Fruit fly (Drosophila melanogaster): Measurements from ENCODE around the gene sqz.
A peak's percentile ranks its signal among the peaks of the same experiment; 100 is the strongest.

The sqz gene

dm6 chr3R:19211778-19212177 lies 47.8 kb downstream of the sqz start, which contains the start of gene cry (continued):
- TF ChIP-seq BEAF-32 (GFP tag; optimal IDR thresholded peaks at IDR 0.05) = no peak
- no peak for TF ChIP-seq CG11696 (GFP tag; IDR thresholded peaks at IDR 0.05)
- no peak for TF ChIP-seq D19B (GFP tag; optimal IDR thresholded peaks at IDR 0.05)
- no peak for TF ChIP-seq abd-A (tag; optimal IDR thresholded peaks at IDR 0.05)
- peak; percentile 26 for TF ChIP-seq CG17802 (tag; optimal IDR thresholded peaks at IDR 0.05)
- TF ChIP-seq onecut (GFP tag; IDR thresholded peaks at IDR 0.05) = no peak
- TF ChIP-seq Doc3 (GFP tag; IDR thresholded peaks at IDR 0.05; ENCODE audit: partially characterized antibody) = no peak
- no peak for TF ChIP-seq ci (GFP tag; IDR thresholded peaks at IDR 0.05)
- no peak for TF ChIP-seq Tbp (GFP tag; optimal IDR thresholded peaks at IDR 0.05)
- no peak for TF ChIP-seq ato (GFP tag; IDR thresholded peaks at IDR 0.05; ENCODE audit: partially characterized antibody)
- TF ChIP-seq CG6813 (GFP tag; optimal IDR thresholded peaks at IDR 0.05) = no peak
- TF ChIP-seq CG12391 (tag; optimal IDR thresholded peaks at IDR 0.05) = peak; percentile 67
- TF ChIP-seq CG18262 (tag; optimal IDR thresholded peaks at IDR 0.05) = peak; percentile 76
- TF ChIP-seq nerfin-1 (tag; optimal IDR thresholded peaks at IDR 0.05) = no peak
- TF ChIP-seq vfl (GFP tag; optimal IDR thresholded peaks at IDR 0.05) = no peak
- TF ChIP-seq Opbp (GFP tag; IDR thresholded peaks at IDR 0.05; ENCODE audit: partially characterized antibody) = no peak
- TF ChIP-seq CG11695 (GFP tag; IDR thresholded peaks at IDR 0.05) = 0 out of 3 replicates have a peak, but pooled peaks have one; percentile 47
- TF ChIP-seq gro (GFP tag; optimal IDR thresholded peaks at IDR 0.05) = no peak
- TF ChIP-seq CG10543 (GFP tag; optimal IDR thresholded peaks at IDR 0.05) = no peak
- TF ChIP-seq Ets65A (GFP tag) = peak; percentile 74
- no peak for TF ChIP-seq z (GFP tag; IDR thresholded peaks at IDR 0.05)
- TF ChIP-seq CG7987 (GFP tag; optimal IDR thresholded peaks at IDR 0.05) = no peak
- TF ChIP-seq dm (GFP tag; optimal IDR thresholded peaks at IDR 0.05) = no peak
- TF ChIP-seq CG2120 (GFP tag; optimal IDR thresholded peaks at IDR 0.05) = no peak
- TF ChIP-seq CG1529 (GFP tag; optimal IDR thresholded peaks at IDR 0.05) = peak; percentile 57
- TF ChIP-seq CG2712 (tag; optimal IDR thresholded peaks at IDR 0.05) = peak; percentile 81
- no peak for TF ChIP-seq maf-S (GFP tag; optimal IDR thresholded peaks at IDR 0.05)
- TF ChIP-seq lmd (GFP tag; IDR thresholded peaks at IDR 0.05) = peak; percentile 65
- no peak for TF ChIP-seq sd (tag; optimal IDR thresholded peaks at IDR 0.05)
- TF ChIP-seq CG8281 (tag; optimal IDR thresholded peaks at IDR 0.05) = peak; percentile 3
- no peak for TF ChIP-seq CG11085 (GFP tag; IDR thresholded peaks at IDR 0.05)
- no peak for TF ChIP-seq CG8924 (tag; optimal IDR thresholded peaks at IDR 0.05)
- TF ChIP-seq B-H2 (GFP tag; optimal IDR thresholded peaks at IDR 0.05) = no peak
- no peak for TF ChIP-seq CG14050 (GFP tag; IDR thresholded peaks at IDR 0.05)
- no peak for TF ChIP-seq CG18011 (GFP tag; optimal IDR thresholded peaks at IDR 0.05)
- TF ChIP-seq Dbx (GFP tag; IDR thresholded peaks at IDR 0.05) = no peak
- peak; percentile 28 for TF ChIP-seq CG18764 (GFP tag; optimal IDR thresholded peaks at IDR 0.05)
- no peak for TF ChIP-seq CG7963 (GFP tag; IDR thresholded peaks at IDR 0.05; ENCODE audit: partially characterized antibody)
- TF ChIP-seq tap (tag; optimal IDR thresholded peaks at IDR 0.05) = peak; percentile 13
- no peak for TF ChIP-seq kni (GFP tag; optimal IDR thresholded peaks at IDR 0.05)
- TF ChIP-seq CG15601 (tag; optimal IDR thresholded peaks at IDR 0.05) = peak; percentile 55
- TF ChIP-seq CG1832 (GFP tag; optimal IDR thresholded peaks at IDR 0.05) = no peak
- no peak for TF ChIP-seq CG16863 (GFP tag; optimal IDR thresholded peaks at IDR 0.05)
- peak; percentile 11 for TF ChIP-seq cg (GFP tag; optimal IDR thresholded peaks at IDR 0.05)
- TF ChIP-seq Hsf (GFP tag; optimal IDR thresholded peaks at IDR 0.05) = peak; percentile 43
- no peak for TF ChIP-seq CG43689 (GFP tag; IDR thresholded peaks at IDR 0.05)
- no peak for TF ChIP-seq HLH3B (GFP tag; IDR thresholded peaks at IDR 0.05)
- peak in 1 of 2 experiments; percentile 9 for TF ChIP-seq Pdp1 (GFP tag; optimal IDR thresholded peaks at IDR 0.05)
- TF ChIP-seq CG11093 (GFP tag; IDR thresholded peaks at IDR 0.05) = no peak
- no peak for TF ChIP-seq NC2β (GFP tag; optimal IDR thresholded peaks at IDR 0.05)
- no peak for TF ChIP-seq CG11398 (GFP tag; optimal IDR thresholded peaks at IDR 0.05)

All from whole organism, embryonic.